Worm (Caenorhabditis elegans): Measurements from ENCODE around the gene F53E10.6.

DNA sequence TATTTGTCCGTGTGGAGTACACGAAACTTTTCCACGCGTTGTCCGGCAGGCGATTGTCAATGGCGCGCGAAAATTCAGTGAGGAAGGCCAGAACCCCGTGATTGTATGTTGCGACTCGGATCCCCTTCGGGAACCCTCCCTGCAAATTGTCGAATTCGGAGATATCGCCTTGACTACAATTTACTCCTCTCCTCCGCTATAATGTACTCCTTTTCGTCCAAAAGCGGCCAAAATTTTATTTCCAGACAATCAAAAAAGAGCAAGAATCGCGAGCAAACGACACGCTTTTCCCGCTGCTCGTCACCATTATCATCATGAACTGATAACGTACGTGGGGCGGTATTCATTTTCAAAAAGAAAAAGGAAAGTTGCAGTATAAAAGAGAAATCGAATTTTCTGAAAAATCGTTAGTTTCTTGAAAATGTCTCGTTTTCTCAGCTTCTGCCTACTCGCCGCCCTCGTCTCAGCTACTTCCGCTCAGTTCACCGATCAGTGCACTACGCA is 10.6 kb downstream of the F53E10.6 start, which contains the start of gene irg-3:
- TF ChIP-seq T07F8.4 (tag; optimal IDR thresholded peaks at IDR 0.05) = no peak
- no peak for TF ChIP-seq ZK185.1 (tag; optimal IDR thresholded peaks at IDR 0.05; ENCODE audit: poor library complexity, severe bottlenecking)
- TF ChIP-seq gei-17 (GFP tag; optimal IDR thresholded peaks at IDR 0.05) = no peak
- no peak for TF ChIP-seq let-526 (GFP tag; IDR thresholded peaks at IDR 0.05)
- no peak for TF ChIP-seq nhr-179 (tag; optimal IDR thresholded peaks at IDR 0.05)
- TF ChIP-seq fkh-3 (tag; optimal IDR thresholded peaks at IDR 0.05) = no peak
- TF ChIP-seq Y56A3A.18 (GFP tag; IDR thresholded peaks at IDR 0.05) = no peak
- TF ChIP-seq nfya-1 (tag; optimal IDR thresholded peaks at IDR 0.05; ENCODE audit: borderline replicate concordance, insufficient read depth) = no peak
- TF ChIP-seq pha-4 (tag; optimal IDR thresholded peaks at IDR 0.05) = no peak
- TF ChIP-seq mel-28 (tag; optimal IDR thresholded peaks at IDR 0.05; ENCODE audit: borderline replicate concordance) = no peak
- no peak for TF ChIP-seq madf-3 (GFP tag; IDR thresholded peaks at IDR 0.05)
- TF ChIP-seq tbx-9 (tag; optimal IDR thresholded peaks at IDR 0.05; ENCODE audit: borderline replicate concordance) = no peak
- no peak for TF ChIP-seq aptf-3 (GFP tag; IDR thresholded peaks at IDR 0.05)

Measured in whole organism, young adult.